Fruit fly (Drosophila melanogaster) whole organism, embryonic: ENCODE data around the gene mRpL15.

ENCODE experiments used
- Adf1 ChIP-seq: fragments of 200-800 bp; sonication (Bioruptor generic); IDR thresholded peaks from 2 replicates; pipeline ENCODE4 v1.3.6; 2022; ENCODE audit warnings: missing biosample characterization, missing genetic modification characterization
- Awh ChIP-seq: fragments of 200-800 bp; sonication (Bioruptor generic); IDR thresholded peaks from 2 replicates; pipeline ENCODE4, ENCODE4 v1.3.6; 2022; ENCODE audit warnings: missing biosample characterization, missing genetic modification characterization
- BtbVII ChIP-seq: fragments of 200-800 bp; sonication (Bioruptor generic); optimal IDR thresholded peaks from 3 replicates; lab custom pipeline; 2017; ENCODE audit warnings: missing biosample characterization, mild to moderate bottlenecking, missing genetic modification characterization
- CG10147 ChIP-seq: fragments of 200-800 bp; sonication (Bioruptor generic); optimal IDR thresholded peaks from 2 replicates; lab custom pipeline; 2019; ENCODE audit warnings: missing biosample characterization, mild to moderate bottlenecking, missing genetic modification characterization, moderate library complexity
- CG10321 ChIP-seq: fragments of 200-800 bp; sonication (Bioruptor generic); IDR thresholded peaks from 2 replicates; pipeline ENCODE4 v1.3.6; 2022; ENCODE audit warnings: missing biosample characterization, missing genetic modification characterization
- CG12236 ChIP-seq: fragments of 200-800 bp; sonication (Bioruptor generic); optimal IDR thresholded peaks from 2 replicates; lab custom pipeline; 2016; ENCODE audit warnings: missing biosample characterization, missing genetic modification characterization
- CG14014 ChIP-seq: fragments of 200-800 bp; sonication (Bioruptor generic); IDR thresholded peaks from 2 replicates; pipeline ENCODE4 v1.3.6; 2022; ENCODE audit warnings: missing biosample characterization, missing genetic modification characterization
- CG15696 ChIP-seq: fragments of 200-800 bp; sonication (Bioruptor generic); optimal IDR thresholded peaks from 2 replicates; lab custom pipeline; 2019; ENCODE audit warnings: missing biosample characterization, mild to moderate bottlenecking, missing genetic modification characterization, moderate library complexity
- CG17385 ChIP-seq: fragments of 200-800 bp; sonication (Bioruptor generic); optimal IDR thresholded peaks from 3 replicates; lab custom pipeline; 2018; ENCODE audit warnings: missing biosample characterization, mild to moderate bottlenecking, missing genetic modification characterization
- CG2116 ChIP-seq: fragments of 200-800 bp; sonication (Bioruptor generic); optimal IDR thresholded peaks from 3 replicates; lab custom pipeline; 2018; ENCODE audit warnings: missing biosample characterization, mild to moderate bottlenecking, missing genetic modification characterization
- CG2199 ChIP-seq: fragments of 200-800 bp; sonication (Bioruptor generic); IDR thresholded peaks from 3 replicates; pipeline ENCODE4 v1.3.6; 2022; ENCODE audit warnings: missing biosample characterization, missing genetic modification characterization
- CG30403 ChIP-seq: fragments of 200-800 bp; sonication (Bioruptor generic); optimal IDR thresholded peaks from 3 replicates; lab custom pipeline; 2016; ENCODE audit warnings: missing biosample characterization, missing genetic modification characterization
- CG31388 ChIP-seq: fragments of 200-800 bp; sonication (Bioruptor generic); optimal IDR thresholded peaks from 2 replicates; lab custom pipeline; 2016; ENCODE audit warnings: missing biosample characterization, missing genetic modification characterization
- CG33213 ChIP-seq: fragments of 200-800 bp; sonication (Bioruptor generic); optimal IDR thresholded peaks from 3 replicates; lab custom pipeline; 2016; ENCODE audit warnings: missing biosample characterization, missing genetic modification characterization
- CG34422 ChIP-seq: fragments of 200-800 bp; sonication (Bioruptor generic); IDR thresholded peaks from 3 replicates; pipeline ENCODE4 v1.3.6; 2022; ENCODE audit warnings: missing biosample characterization, missing genetic modification characterization
- CG9817 ChIP-seq: fragments of 200-800 bp; sonication (Bioruptor generic); optimal IDR thresholded peaks from 2 replicates; lab custom pipeline; 2018; ENCODE audit warnings: missing biosample characterization, mild to moderate bottlenecking, missing genetic modification characterization, moderate library complexity
- CG9932 ChIP-seq: fragments of 200-800 bp; sonication (Bioruptor generic); IDR thresholded peaks from 2 replicates; pipeline ENCODE4 v1.3.6; 2022; ENCODE audit warnings: missing biosample characterization, missing genetic modification characterization
- CrebB ChIP-seq: fragments of 200-800 bp; sonication (Bioruptor generic); optimal IDR thresholded peaks from 3 replicates; lab custom pipeline; 2018; ENCODE audit warnings: missing biosample characterization, mild to moderate bottlenecking, missing genetic modification characterization
- HLH4C ChIP-seq: fragments of 200-800 bp; sonication (Bioruptor generic); IDR thresholded peaks from 3 replicates; pipeline ENCODE4 v1.3.6; 2022; ENCODE audit warnings: missing biosample characterization, missing genetic modification characterization; ENCODE audit not compliant: partially characterized antibody
- Hey ChIP-seq: fragments of 200-800 bp; sonication (Bioruptor generic); optimal IDR thresholded peaks from 3 replicates; lab custom pipeline; 2018; ENCODE audit warnings: missing biosample characterization, mild to moderate bottlenecking, missing genetic modification characterization
- HmgD ChIP-seq: fragments of 200-800 bp; sonication (Bioruptor generic); optimal IDR thresholded peaks from 3 replicates; lab custom pipeline; 2016; ENCODE audit warnings: missing biosample characterization, missing genetic modification characterization
- Lpt ChIP-seq: fragments of >200 bp; optimal IDR thresholded peaks from 2 replicates; lab custom pipeline; 2018; ENCODE audit warnings: missing biosample characterization, missing genetic modification characterization
- Mad ChIP-seq: fragments of 200-800 bp; sonication (Bioruptor generic); optimal IDR thresholded peaks from 2 replicates; lab custom pipeline; 2016; ENCODE audit warnings: missing biosample characterization, missing genetic modification characterization
- Nf-YA ChIP-seq: fragments of 200-800 bp; sonication (Bioruptor generic); IDR thresholded peaks from 2 replicates; pipeline ENCODE4 v1.3.6; 2022; ENCODE audit warnings: missing biosample characterization, missing genetic modification characterization
- NfI ChIP-seq: fragments of 200-800 bp; sonication (Bioruptor generic); optimal IDR thresholded peaks from 3 replicates; lab custom pipeline; 2018; ENCODE audit warnings: missing biosample characterization, mild to moderate bottlenecking, missing genetic modification characterization, moderate library complexity
- Oaz ChIP-seq: fragments of 200-800 bp; sonication (Bioruptor generic); IDR thresholded peaks from 2 replicates; pipeline ENCODE4 v1.3.6; 2022; ENCODE audit warnings: missing biosample characterization, missing genetic modification characterization
- Six4 ChIP-seq: fragments of 200-800 bp; sonication (Bioruptor generic); optimal IDR thresholded peaks from 2 replicates; lab custom pipeline; 2016; ENCODE audit warnings: missing biosample characterization, missing genetic modification characterization
- al ChIP-seq: fragments of 200-800 bp; sonication (Bioruptor generic); IDR thresholded peaks from 2 replicates; pipeline ENCODE4 v1.3.6; 2022; ENCODE audit warnings: missing biosample characterization, missing genetic modification characterization
- amos ChIP-seq: fragments of 200-800 bp; sonication (Bioruptor generic); IDR thresholded peaks from 2 replicates; pipeline ENCODE4 v1.3.6; 2022; ENCODE audit warnings: missing biosample characterization, missing genetic modification characterization; ENCODE audit not compliant: partially characterized antibody
- ato ChIP-seq: fragments of 200-800 bp; sonication (Bioruptor generic); IDR thresholded peaks from 2 replicates; pipeline ENCODE4 v1.3.6; 2022; ENCODE audit warnings: missing biosample characterization, missing genetic modification characterization; ENCODE audit not compliant: partially characterized antibody
- bigmax ChIP-seq: fragments of 200-800 bp; sonication (Bioruptor generic); optimal IDR thresholded peaks from 2 replicates; lab custom pipeline; 2018; ENCODE audit warnings: missing biosample characterization, mild to moderate bottlenecking, missing genetic modification characterization
- dmrt99B ChIP-seq: fragments of 200-800 bp; sonication (Bioruptor generic); optimal IDR thresholded peaks from 2 replicates; lab custom pipeline; 2018; ENCODE audit warnings: missing biosample characterization, mild to moderate bottlenecking, missing genetic modification characterization, moderate library complexity
- ems ChIP-seq: fragments of 200-800 bp; sonication (Bioruptor generic); optimal IDR thresholded peaks from 3 replicates; lab custom pipeline; 2016; ENCODE audit warnings: missing biosample characterization, missing genetic modification characterization
- eve ChIP-seq, 2 experiments: fragments of >200 bp; optimal IDR thresholded peaks; 2 replicates each; lab custom pipeline; 2017; ENCODE audit warnings: missing biosample characterization in 2 of 2, missing genetic modification characterization in 2 of 2
- gt ChIP-seq: fragments of 200-800 bp; sonication (Bioruptor generic); IDR thresholded peaks from 2 replicates; pipeline ENCODE4 v1.3.6; 2022; ENCODE audit warnings: missing biosample characterization, missing genetic modification characterization
- h ChIP-seq: fragments of >200 bp; optimal IDR thresholded peaks from 2 replicates; lab custom pipeline; 2017
- kni ChIP-seq: fragments of 200-800 bp; sonication (Bioruptor generic); optimal IDR thresholded peaks from 3 replicates; lab custom pipeline; 2017; ENCODE audit warnings: mild to moderate bottlenecking, missing biosample characterization, missing genetic modification reagents, missing genetic modification characterization
- knrl ChIP-seq: fragments of 200-800 bp; sonication (Bioruptor generic); IDR thresholded peaks from 3 replicates; pipeline ENCODE4 v1.3.6; 2022; ENCODE audit warnings: missing biosample characterization, missing genetic modification characterization; ENCODE audit not compliant: partially characterized antibody
- lmd ChIP-seq: fragments of 200-800 bp; sonication (Bioruptor generic); IDR thresholded peaks from 2 replicates; pipeline ENCODE4 v1.3.6; 2022; ENCODE audit warnings: missing biosample characterization, missing genetic modification characterization
- mam ChIP-seq: fragments of 200-800 bp; sonication (Bioruptor generic); optimal IDR thresholded peaks from 3 replicates; lab custom pipeline; 2016; ENCODE audit warnings: missing biosample characterization, missing genetic modification characterization
- repo ChIP-seq: fragments of 200-800 bp; sonication (Bioruptor generic); optimal IDR thresholded peaks from 2 replicates; lab custom pipeline; 2016; ENCODE audit warnings: missing biosample characterization, missing genetic modification characterization
- salm ChIP-seq: fragments of 200-800 bp; sonication (Bioruptor generic); optimal IDR thresholded peaks from 2 replicates; lab custom pipeline; 2018; ENCODE audit warnings: missing biosample characterization, mild to moderate bottlenecking, missing genetic modification characterization
- shn ChIP-seq: fragments of 200-800 bp; sonication (Bioruptor generic); optimal IDR thresholded peaks from 3 replicates; lab custom pipeline; 2016; ENCODE audit warnings: missing biosample characterization, missing genetic modification characterization
- slp2 ChIP-seq: fragments of 200-800 bp; sonication (Bioruptor generic); optimal IDR thresholded peaks from 2 replicates; lab custom pipeline; 2016; ENCODE audit warnings: missing biosample characterization, missing genetic modification characterization
- so ChIP-seq: fragments of 200-800 bp; sonication (Bioruptor generic); IDR thresholded peaks from 3 replicates; pipeline ENCODE4 v1.3.6; 2022; ENCODE audit warnings: missing biosample characterization, missing genetic modification characterization
- ssp ChIP-seq: fragments of 200-800 bp; sonication (Bioruptor generic); IDR thresholded peaks from 2 replicates; pipeline ENCODE4 v1.3.6; 2022; ENCODE audit warnings: missing biosample characterization, missing genetic modification characterization
- tap ChIP-seq: fragments of 200-800 bp; optimal IDR thresholded peaks from 3 replicates; lab custom pipeline; 2019; ENCODE audit warnings: missing biosample characterization, mild to moderate bottlenecking, missing genetic modification characterization, moderate library complexity
- tio ChIP-seq: fragments of 200-800 bp; sonication (Bioruptor generic); optimal IDR thresholded peaks from 2 replicates; lab custom pipeline; 2017; ENCODE audit warnings: missing biosample characterization, missing genetic modification characterization, inconsistent platforms
- wor ChIP-seq: fragments of 200-800 bp; sonication (Bioruptor generic); IDR thresholded peaks from 2 replicates; pipeline ENCODE4 v1.3.6; 2022; ENCODE audit warnings: missing biosample characterization, missing genetic modification characterization

Gene mRpL15

DNA sequence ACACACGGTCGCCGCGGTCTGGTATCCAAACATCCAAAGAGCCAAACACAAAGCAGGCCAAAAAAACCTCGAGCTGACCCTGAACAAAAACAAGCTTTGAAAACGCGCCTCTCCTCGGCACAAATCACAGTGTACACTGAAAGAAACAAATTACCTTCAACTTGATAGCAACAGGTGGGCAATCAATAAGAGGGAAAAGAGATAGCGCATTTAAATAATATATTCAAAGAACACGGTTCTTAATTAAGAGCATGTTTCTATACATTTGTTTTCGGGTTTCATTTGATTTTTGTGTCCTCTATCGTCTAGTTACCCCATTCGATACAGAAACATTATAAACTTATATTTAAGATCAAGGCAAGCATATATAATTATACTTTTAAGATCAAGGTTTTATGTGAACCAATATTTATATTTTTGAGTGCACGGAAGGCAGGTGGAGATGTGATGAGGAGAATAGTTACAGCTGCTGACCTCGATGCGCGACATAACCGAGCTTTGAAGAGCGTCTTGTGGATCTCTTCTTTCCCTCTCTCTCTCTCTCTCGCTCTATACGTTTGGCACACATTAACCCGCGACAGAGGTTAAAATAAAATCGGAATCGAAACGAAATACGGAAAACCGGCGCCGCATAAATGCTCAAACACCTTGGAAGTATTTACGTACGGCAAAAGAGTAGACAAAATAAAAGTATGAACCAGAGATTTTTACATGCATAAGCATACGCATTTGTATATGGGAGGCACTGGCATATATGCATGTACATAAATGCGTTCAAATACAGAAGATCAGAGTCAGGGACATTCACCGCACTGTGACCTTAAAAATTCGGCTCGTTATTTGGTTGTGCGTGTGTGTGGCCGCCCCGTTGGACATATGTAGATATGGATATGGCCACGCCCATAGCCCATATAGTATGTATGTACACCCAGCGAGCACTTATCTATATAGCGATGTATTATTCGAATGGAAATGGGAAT, 37.5 kb downstream of the mRpL15 start (continued):
- TF ChIP-seq CrebB (tag; lab: Kevin White, UChicago) = peak; percentile 71
- TF ChIP-seq bigmax (GFP tag; lab: Kevin White, UChicago) = no peak
- peak; percentile 47 for TF ChIP-seq CG33213 (GFP tag; lab: Kevin White, UChicago)
- peak; percentile 80 for TF ChIP-seq Awh
- TF ChIP-seq al (GFP tag; lab: Robert Waterston, UW) = peak; percentile 73
- TF ChIP-seq ato = no peak
- TF ChIP-seq CG17385 (GFP tag; lab: Kevin White, UChicago) = peak; percentile 86
- TF ChIP-seq CG2116 = peak; percentile 39
- TF ChIP-seq tap (tag; lab: Kevin White, UChicago) = peak; percentile 83
- TF ChIP-seq CG9932 (GFP tag; lab: Robert Waterston, UW) = peak; percentile 80
- peak; percentile 63 for TF ChIP-seq ssp (GFP tag; lab: Robert Waterston, UW)
- TF ChIP-seq gt (GFP tag; lab: Robert Waterston, UW) = no peak
- peak; percentile 44 for TF ChIP-seq repo
- TF ChIP-seq tio = peak; percentile 88
- TF ChIP-seq HLH4C (GFP tag; lab: Robert Waterston, UW) = no peak
- no peak for TF ChIP-seq knrl
- peak; percentile 87 for TF ChIP-seq NfI (GFP tag; lab: Kevin White, UChicago)
- TF ChIP-seq BtbVII (GFP tag; lab: Kevin White, UChicago) = peak; percentile 87
- TF ChIP-seq amos (GFP tag; lab: Robert Waterston, UW) = no peak
- TF ChIP-seq CG12236 = peak; percentile 45
- peak; percentile 86 for TF ChIP-seq so
- TF ChIP-seq Oaz (GFP tag; lab: Robert Waterston, UW) = peak; percentile 59
- TF ChIP-seq salm (tag; lab: Kevin White, UChicago) = peak; percentile 77
- peak; percentile 77 for TF ChIP-seq mam (GFP tag; lab: Kevin White, UChicago)
- TF ChIP-seq Nf-YA (GFP tag; lab: Robert Waterston, UW) = 0 out of 2 replicates have a peak, but pooled peaks have one; percentile 39
- peak; percentile 81 for TF ChIP-seq CG10147 (GFP tag; lab: Kevin White, UChicago)
- TF ChIP-seq CG14014 = peak; percentile 70
- TF ChIP-seq h = no peak
- peak; percentile 67 for TF ChIP-seq CG31388 (GFP tag; lab: Kevin White, UChicago)
- TF ChIP-seq Lpt (GFP tag; lab: Kevin White, UChicago) = no peak
- TF ChIP-seq CG34422 = peak; percentile 70; the same call in 2 of the 3 replicates
- TF ChIP-seq Six4 = peak; percentile 69
- TF ChIP-seq CG10321 (GFP tag; lab: Robert Waterston, UW) = peak; percentile 40; the same call in 1 of the 2 replicates
- TF ChIP-seq CG9817 = peak; percentile 82
- TF ChIP-seq dmrt99B (tag; lab: Kevin White, UChicago) = peak; percentile 93
- TF ChIP-seq eve (GFP tag; optimal IDR thresholded peaks at IDR 0.05; lab: Kevin White, UChicago) = peak in 1 of 2 experiments; percentile 95
- TF ChIP-seq Adf1 (GFP tag; lab: Robert Waterston, UW) = peak; percentile 32
- TF ChIP-seq CG30403 (GFP tag; lab: Kevin White, UChicago) = peak; percentile 91
- peak; percentile 69 for TF ChIP-seq ems (GFP tag; lab: Kevin White, UChicago)
- TF ChIP-seq CG2199 (GFP tag; lab: Robert Waterston, UW) = no peak; the same call in 2 of the 3 replicates
- peak; percentile 77 for TF ChIP-seq kni (GFP tag; lab: Kevin White, UChicago)
- TF ChIP-seq CG15696 (tag; lab: Kevin White, UChicago) = peak; percentile 48
- no peak for TF ChIP-seq Hey
- peak; percentile 82 for TF ChIP-seq Mad (GFP tag; lab: Kevin White, UChicago)
- peak; percentile 85 for TF ChIP-seq lmd (GFP tag; lab: Robert Waterston, UW)
- peak; percentile 59 for TF ChIP-seq shn
- no peak for TF ChIP-seq HmgD (GFP tag; lab: Kevin White, UChicago)
- peak; percentile 40; the same call in 1 of the 2 replicates for TF ChIP-seq wor (GFP tag; lab: Robert Waterston, UW)
- peak; percentile 57 for TF ChIP-seq slp2 (GFP tag; lab: Kevin White, UChicago)
